Fruit fly (Drosophila melanogaster): ENCODE data around the gene sav.
A peak's percentile ranks its signal among the peaks of the same experiment; 100 is the strongest.

sav gene

DNA sequence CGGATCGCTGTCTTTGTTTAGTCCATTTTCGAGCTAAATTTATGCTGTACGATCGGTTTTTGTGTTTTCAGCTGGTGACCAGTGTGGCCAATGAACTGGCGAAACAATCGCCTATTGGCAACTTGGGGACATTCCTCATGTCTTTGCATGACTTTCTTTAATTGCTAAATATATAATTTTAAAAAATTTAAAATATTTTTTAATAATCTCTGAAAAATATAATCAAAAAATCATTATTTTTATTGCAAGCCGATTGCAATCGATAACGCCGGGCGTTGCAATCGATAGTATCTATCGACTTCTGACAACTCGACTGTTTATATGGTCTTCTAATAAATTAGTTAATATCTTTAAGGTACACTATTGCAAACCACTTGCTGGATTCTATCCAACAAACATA is at the start of gene sav, which contains the start of gene Ublcp1 (continued):
- TF ChIP-seq hb (GFP tag; IDR thresholded peaks at IDR 0.05; ENCODE audit: partially characterized antibody) (peak; percentile 80), CG33557 (GFP tag; optimal IDR thresholded peaks at IDR 0.05) (peak; percentile 11), CG8290 (GFP tag; optimal IDR thresholded peaks at IDR 0.05) (peak; percentile 28), CG8290 (tag; optimal IDR thresholded peaks at IDR 0.05) (no peak), lmd (GFP tag; IDR thresholded peaks at IDR 0.05) (peak; percentile 21; the same call in 1 of the 2 replicates), Dref (GFP tag; IDR thresholded peaks at IDR 0.05) (peak; percentile 82), CG9797 (GFP tag; optimal IDR thresholded peaks at IDR 0.05) (peak; percentile 71), CG3726 (GFP tag; IDR thresholded peaks at IDR 0.05) (no peak), nerfin-1 (tag; optimal IDR thresholded peaks at IDR 0.05) (no peak), crp (GFP tag; optimal IDR thresholded peaks at IDR 0.05) (peak in 1 of 2 experiments; percentile 76), CG1602 (GFP tag; optimal IDR thresholded peaks at IDR 0.05) (peak; percentile 19), CG2202 (tag; optimal IDR thresholded peaks at IDR 0.05) (no peak), CG3847 (GFP tag; IDR thresholded peaks at IDR 0.05) (0 out of 2 replicates have a peak, but pooled peaks have one; percentile 16), CG9727 (GFP tag; optimal IDR thresholded peaks at IDR 0.05) (peak; percentile 44), Sin3A (optimal IDR thresholded peaks at IDR 0.05) (peak; percentile 1), slbo (GFP tag; IDR thresholded peaks at IDR 0.05) (peak; percentile 11; the same call in 1 of the 2 replicates), Poxn (GFP tag; IDR thresholded peaks at IDR 0.05) (no peak), ash1 (GFP tag; optimal IDR thresholded peaks at IDR 0.05) (no peak), knrl (GFP tag; IDR thresholded peaks at IDR 0.05; ENCODE audit: partially characterized antibody) (peak; percentile 92), Chrac-16 (GFP tag; optimal IDR thresholded peaks at IDR 0.05) (peak; percentile 17), lilli (GFP tag; optimal IDR thresholded peaks at IDR 0.05) (peak; percentile 27), sob (GFP tag; IDR thresholded peaks at IDR 0.05) (0 out of 2 replicates have a peak, but pooled peaks have one; percentile 19), bsh (GFP tag; optimal IDR thresholded peaks at IDR 0.05) (peak in 1 of 2 experiments; percentile 12), pzg (GFP tag; optimal IDR thresholded peaks at IDR 0.05) (peak; percentile 33), mld (GFP tag; IDR thresholded peaks at IDR 0.05; ENCODE audit: partially characterized antibody) (peak; percentile 80), CG11696 (GFP tag; IDR thresholded peaks at IDR 0.05) (no peak), Fer3 (tag; optimal IDR thresholded peaks at IDR 0.05) (no peak), CG4424 (GFP tag; optimal IDR thresholded peaks at IDR 0.05) (peak; percentile 20), Sox102F (GFP tag; optimal IDR thresholded peaks at IDR 0.05) (peak; percentile 30), dm (GFP tag; optimal IDR thresholded peaks at IDR 0.05) (no peak), NC2α (GFP tag; optimal IDR thresholded peaks at IDR 0.05) (no peak), Dad (GFP tag; optimal IDR thresholded peaks at IDR 0.05) (no peak), unc-4 (GFP tag; IDR thresholded peaks at IDR 0.05; ENCODE audit: partially characterized antibody) (peak; percentile 90), tap (tag; optimal IDR thresholded peaks at IDR 0.05) (peak; percentile 17), en (GFP tag; optimal IDR thresholded peaks at IDR 0.05) (no peak), CG7271 (tag; optimal IDR thresholded peaks at IDR 0.05) (no peak), CG14860 (GFP tag; IDR thresholded peaks at IDR 0.05; ENCODE audit: partially characterized antibody) (peak; percentile 84), Dek (tag; optimal IDR thresholded peaks at IDR 0.05) (no peak), jumu (GFP tag; optimal IDR thresholded peaks at IDR 0.05) (no peak), CG10267 (tag; optimal IDR thresholded peaks at IDR 0.05) (peak; percentile 64), Gug (GFP tag; IDR thresholded peaks at IDR 0.05) (peak; percentile 27; the same call in 1 of the 4 replicates), yki (optimal IDR thresholded peaks at IDR 0.05) (no peak), tgo (GFP tag; IDR thresholded peaks at IDR 0.05) (0 out of 3 replicates have a peak, but pooled peaks have one; percentile 14), Spps (tag; optimal IDR thresholded peaks at IDR 0.05) (peak; percentile 17), Doc3 (GFP tag; IDR thresholded peaks at IDR 0.05; ENCODE audit: partially characterized antibody) (peak; percentile 91), Max (GFP tag; optimal IDR thresholded peaks at IDR 0.05) (peak; percentile 25), Dp (GFP tag; optimal IDR thresholded peaks at IDR 0.05) (peak; percentile 36), CG7963 (GFP tag; IDR thresholded peaks at IDR 0.05; ENCODE audit: partially characterized antibody) (peak; percentile 80), tx (GFP tag; optimal IDR thresholded peaks at IDR 0.05) (no peak), pfk (GFP tag; optimal IDR thresholded peaks at IDR 0.05) (no peak), phol (tag; optimal IDR thresholded peaks at IDR 0.05) (peak; percentile 57)
